Worm (Caenorhabditis elegans) whole organism, mixed stage, embryonic: Measurements from ENCODE around the gene cyn-6.

ENCODE experiments used
- elt-3 ChIP-seq: fragments of 150-350 bp; optimal IDR thresholded peaks from 2 replicates; lab custom pipeline; 2014; ENCODE audit warnings: missing biosample characterization, missing genetic modification characterization
- ham-2 ChIP-seq: fragments of 200-800 bp; sonication (Bioruptor generic); optimal IDR thresholded peaks from 2 replicates; lab custom pipeline; 2018; ENCODE audit warnings: mild to moderate bottlenecking, missing genetic modification characterization, missing compliant biosample characterization
- lin-13 ChIP-seq: fragments of 150-350 bp; optimal IDR thresholded peaks from 2 replicates; lab custom pipeline; 2014; ENCODE audit warnings: missing biosample characterization, missing genetic modification characterization
- nhr-237 ChIP-seq: fragments of 150-350 bp; optimal IDR thresholded peaks from 2 replicates; lab custom pipeline; 2014; ENCODE audit warnings: missing biosample characterization, missing genetic modification characterization
- nhr-28 ChIP-seq: fragments of 150-350 bp; optimal IDR thresholded peaks from 2 replicates; lab custom pipeline; 2014; ENCODE audit warnings: missing biosample characterization, missing genetic modification characterization
- pha-4 ChIP-seq: fragments of 150-350 bp; optimal IDR thresholded peaks from 2 replicates; lab custom pipeline; 2018; ENCODE audit warnings: missing biosample characterization, missing genetic modification reagents, missing genetic modification characterization

- no peak for TF ChIP-seq elt-3 (tag; lab: Kevin White, UChicago)
- TF ChIP-seq pha-4 (tag; lab: Kevin White, UChicago), result no peak
- no peak for TF ChIP-seq lin-13 (tag; lab: Kevin White, UChicago)
- TF ChIP-seq nhr-237 (tag; lab: Kevin White, UChicago), result no peak
- TF ChIP-seq ham-2 (GFP tag; lab: Kevin White, UChicago), result no peak
- no peak for TF ChIP-seq nhr-28 (tag; lab: Kevin White, UChicago)
Observed at ce11 chrIII:773114-773513, at the start of gene cyn-6.
